Worm (Caenorhabditis elegans): ENCODE data around the gene arx-4.

DNA sequence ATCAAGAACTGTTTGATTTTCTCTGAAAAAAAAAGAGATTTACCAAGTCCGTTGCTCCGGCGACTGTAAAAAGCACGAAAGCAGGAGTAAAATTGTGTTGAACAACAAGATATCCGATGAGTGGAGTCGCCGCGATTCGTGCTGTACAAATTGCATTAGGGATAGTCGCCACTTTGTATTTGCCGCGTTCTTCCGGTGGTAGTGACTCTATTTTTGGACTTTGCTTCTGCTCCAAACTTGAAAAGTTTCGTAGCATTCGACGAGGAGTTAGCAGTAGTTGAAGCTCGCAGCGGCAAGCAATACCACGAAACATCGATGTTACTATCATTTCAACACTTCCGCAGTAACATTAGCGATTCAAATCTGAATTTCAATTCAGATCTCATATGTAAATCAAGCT is 47.4 kb downstream of the arx-4 start, which contains the start of gene crls-1:
- TF ChIP-seq nhr-84 (tag; optimal IDR thresholded peaks at IDR 0.05) (no peak), lin-35 (GFP tag; optimal IDR thresholded peaks at IDR 0.05) (no peak)
